Fruit fly (Drosophila melanogaster): ENCODE results near the gene CG7168.

The CG7168 gene

DNA sequence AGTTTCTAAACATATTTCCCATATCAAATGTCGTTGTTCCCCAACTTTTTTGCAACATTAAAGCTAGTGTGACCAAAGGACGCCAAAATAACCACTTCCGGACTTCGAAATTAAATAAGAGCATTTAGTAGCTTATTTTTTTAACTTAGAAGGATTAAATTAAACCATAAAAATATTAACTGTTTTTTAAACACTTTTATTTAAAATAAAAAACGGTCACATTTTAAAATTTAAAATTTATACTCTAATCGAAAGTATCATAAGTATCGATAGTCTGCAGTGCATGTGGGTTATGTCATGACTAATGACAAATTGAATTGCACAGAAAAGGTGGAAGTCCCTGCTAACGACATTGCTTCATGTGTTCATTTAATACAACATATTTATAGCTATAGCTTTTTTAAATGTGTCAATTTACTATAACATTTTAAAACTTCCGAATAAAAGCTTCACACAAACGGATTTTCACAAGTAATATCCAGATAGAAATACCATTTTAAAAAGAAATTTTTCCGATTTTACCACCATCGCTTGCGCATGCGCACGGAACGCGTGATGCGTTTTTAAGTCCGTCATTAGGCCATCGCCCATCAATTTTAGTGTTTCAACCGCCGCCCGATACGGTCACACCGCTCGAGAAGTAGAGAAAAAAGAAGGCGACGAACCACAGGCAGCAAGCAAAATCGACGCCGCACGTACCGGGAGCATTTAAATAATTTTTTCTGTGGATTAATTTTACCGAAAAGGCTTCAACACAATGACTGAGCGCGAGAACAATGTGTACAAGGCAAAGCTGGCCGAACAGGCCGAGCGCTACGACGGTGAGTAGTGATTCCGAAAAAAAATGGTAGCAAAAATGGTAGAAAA lies 16.4 kb upstream of the CG7168 start, which contains the start of the genes CG7156 and 14-3-3epsilon:
Gene CG7156 (minus strand): TSS at position 71 of the 867 bp plus-strand sequence.
Gene 14-3-3epsilon (plus strand): TSS at position 443 of the 867 bp plus-strand sequence.
- TF ChIP-seq woc (GFP tag; optimal IDR thresholded peaks at IDR 0.05) (peak; percentile 2), dmrt93B (GFP tag; optimal IDR thresholded peaks at IDR 0.05) (peak; percentile 17), Abd-B (GFP tag; optimal IDR thresholded peaks at IDR 0.05) (no peak), dl (GFP tag; optimal IDR thresholded peaks at IDR 0.05; ENCODE audit: insufficient read depth in 1 of 2, partially characterized antibody in 2 of 2) (no peak), Rel (GFP tag; optimal IDR thresholded peaks at IDR 0.05) (no peak), Rel (tag; optimal IDR thresholded peaks at IDR 0.05) (peak; percentile 94), dsf (GFP tag; optimal IDR thresholded peaks at IDR 0.05; ENCODE audit: borderline replicate concordance) (no peak), h (GFP tag; optimal IDR thresholded peaks at IDR 0.05) (peak; percentile 29), pan (optimal IDR thresholded peaks at IDR 0.05) (no peak), N (GFP tag; optimal IDR thresholded peaks at IDR 0.05) (no peak), GATAd (GFP tag; optimal IDR thresholded peaks at IDR 0.05) (no peak), OdsH (GFP tag; optimal IDR thresholded peaks at IDR 0.05) (peak; percentile 37), Hr78 (GFP tag; optimal IDR thresholded peaks at IDR 0.05) (no peak), sage (GFP tag; optimal IDR thresholded peaks at IDR 0.05) (no peak), ey (GFP tag; optimal IDR thresholded peaks at IDR 0.05) (peak; percentile 21), usp (GFP tag; optimal IDR thresholded peaks at IDR 0.05) (no peak), Hnf4 (GFP tag; optimal IDR thresholded peaks at IDR 0.05) (no peak), foxo (GFP tag; optimal IDR thresholded peaks at IDR 0.05) (peak in 1 of 2 experiments; percentile 46), CG9705 (GFP tag; optimal IDR thresholded peaks at IDR 0.05) (no peak), lola (GFP tag; optimal IDR thresholded peaks at IDR 0.05) (no peak), Mio (GFP tag; optimal IDR thresholded peaks at IDR 0.05) (no peak), fru (GFP tag; optimal IDR thresholded peaks at IDR 0.05) (peak; percentile 28), Sp1 (GFP tag; optimal IDR thresholded peaks at IDR 0.05) (peak; percentile 42), HLH106 (tag; optimal IDR thresholded peaks at IDR 0.05) (peak; percentile 25), Dfd (GFP tag; optimal IDR thresholded peaks at IDR 0.05) (no peak), CG32264 (GFP tag; optimal IDR thresholded peaks at IDR 0.05) (no peak), Dif (GFP tag; optimal IDR thresholded peaks at IDR 0.05; ENCODE audit: partially characterized antibody) (peak; percentile 71), brk (GFP tag; optimal IDR thresholded peaks at IDR 0.05) (no peak), rgr (GFP tag; optimal IDR thresholded peaks at IDR 0.05) (peak; percentile 5), Jra (GFP tag; optimal IDR thresholded peaks at IDR 0.05) (peak; percentile 39), sv (GFP tag; optimal IDR thresholded peaks at IDR 0.05) (peak; percentile 30), CrebA (GFP tag; optimal IDR thresholded peaks at IDR 0.05; ENCODE audit: borderline replicate concordance) (no peak), tai (GFP tag; optimal IDR thresholded peaks at IDR 0.05) (no peak), Myc (optimal IDR thresholded peaks at IDR 0.05) (peak; percentile 70), br (GFP tag; optimal IDR thresholded peaks at IDR 0.05) (no peak), jim (GFP tag; optimal IDR thresholded peaks at IDR 0.05) (peak; percentile 64), psq (GFP tag; optimal IDR thresholded peaks at IDR 0.05) (no peak), Hr83 (GFP tag; optimal IDR thresholded peaks at IDR 0.05; ENCODE audit: poor library complexity, severe bottlenecking) (peak; percentile 22), Vsx2 (GFP tag; optimal IDR thresholded peaks at IDR 0.05; ENCODE audit: partially characterized antibody) (peak; percentile 87)

DNA sequence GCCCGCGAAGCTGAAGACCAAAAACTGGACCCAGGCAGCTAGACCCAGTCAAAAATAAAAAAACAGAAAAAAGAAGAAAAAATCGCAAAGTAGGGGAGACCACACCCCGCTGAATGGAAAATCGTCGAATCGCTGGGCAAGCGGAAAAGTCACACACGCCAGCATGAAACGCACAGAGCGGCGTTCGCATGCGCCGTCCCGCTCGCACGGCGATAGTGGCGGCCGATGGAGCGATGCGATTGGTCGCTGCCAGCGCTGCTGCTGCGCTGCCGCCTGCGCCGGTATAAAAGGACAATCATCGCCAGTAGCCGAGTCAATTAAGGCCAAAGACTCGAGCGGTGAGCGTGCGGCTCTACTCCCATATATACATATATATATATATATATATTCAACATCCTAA lies 10.0 kb upstream of the CG7168 start, which contains the start of gene repo:
Gene repo (plus strand): TSS at position 314 of the 400 bp plus-strand sequence.
- TF ChIP-seq lola (GFP tag; optimal IDR thresholded peaks at IDR 0.05): no peak
- no peak for TF ChIP-seq fru (GFP tag; optimal IDR thresholded peaks at IDR 0.05)
- TF ChIP-seq br (GFP tag; optimal IDR thresholded peaks at IDR 0.05): no peak
- no peak for TF ChIP-seq dmrt93B (GFP tag; optimal IDR thresholded peaks at IDR 0.05)
- TF ChIP-seq GATAd (GFP tag; optimal IDR thresholded peaks at IDR 0.05): no peak
- TF ChIP-seq dsf (GFP tag; optimal IDR thresholded peaks at IDR 0.05; ENCODE audit: borderline replicate concordance): no peak
- TF ChIP-seq Myc (optimal IDR thresholded peaks at IDR 0.05): no peak
- TF ChIP-seq dl (GFP tag; optimal IDR thresholded peaks at IDR 0.05; ENCODE audit: insufficient read depth in 1 of 2, partially characterized antibody in 2 of 2): no peak
- TF ChIP-seq Mio (GFP tag; optimal IDR thresholded peaks at IDR 0.05): no peak
- no peak for TF ChIP-seq Jra (GFP tag; optimal IDR thresholded peaks at IDR 0.05)
- TF ChIP-seq usp (GFP tag; optimal IDR thresholded peaks at IDR 0.05): no peak
- no peak for TF ChIP-seq psq (GFP tag; optimal IDR thresholded peaks at IDR 0.05)
- no peak for TF ChIP-seq CrebA (GFP tag; optimal IDR thresholded peaks at IDR 0.05; ENCODE audit: borderline replicate concordance)

Measured in whole organism, wandering third instar larva.